Fruit fly (Drosophila melanogaster) whole organism, embryonic: Measurements from ENCODE around the gene kin17.

Experiments
- CG10565 ChIP-seq: fragments of 200-800 bp; sonication (Bioruptor generic); optimal IDR thresholded peaks from 3 replicates; lab custom pipeline; 2016; ENCODE audit warnings: missing biosample characterization, mild to moderate bottlenecking, missing genetic modification characterization
- CG10654 ChIP-seq: fragments of 200-800 bp; sonication (Bioruptor generic); optimal IDR thresholded peaks from 2 replicates; lab custom pipeline; 2016; ENCODE audit warnings: missing biosample characterization, missing genetic modification characterization
- CG11696 ChIP-seq: fragments of 200-800 bp; sonication (Bioruptor generic); IDR thresholded peaks from 2 replicates; pipeline ENCODE4 v1.3.6; 2022; ENCODE audit warnings: missing biosample characterization, missing genetic modification characterization
- CG14441 ChIP-seq: fragments of 200-800 bp; sonication (Bioruptor generic); IDR thresholded peaks from 2 replicates; pipeline ENCODE4 v1.3.6; 2022; ENCODE audit warnings: missing biosample characterization, missing genetic modification characterization
- CG15011 ChIP-seq: fragments of 200-800 bp; sonication (Bioruptor generic); optimal IDR thresholded peaks from 3 replicates; lab custom pipeline; 2018; ENCODE audit warnings: missing biosample characterization, mild to moderate bottlenecking, missing genetic modification characterization
- CG1647 ChIP-seq: fragments of 200-800 bp; sonication (Bioruptor generic); optimal IDR thresholded peaks from 3 replicates; lab custom pipeline; 2016; ENCODE audit warnings: missing biosample characterization, missing genetic modification characterization
- CG17186 ChIP-seq: fragments of 200-800 bp; sonication (Bioruptor generic); optimal IDR thresholded peaks from 3 replicates; lab custom pipeline; 2017; ENCODE audit warnings: missing biosample characterization, missing genetic modification reagents, missing genetic modification characterization
- CG17385 ChIP-seq: fragments of 200-800 bp; sonication (Bioruptor generic); optimal IDR thresholded peaks from 3 replicates; lab custom pipeline; 2018; ENCODE audit warnings: missing biosample characterization, mild to moderate bottlenecking, missing genetic modification characterization
- CG31441 ChIP-seq: fragments of 200-800 bp; sonication (Bioruptor generic); IDR thresholded peaks from 2 replicates; pipeline ENCODE4 v1.3.6; 2022; ENCODE audit warnings: missing biosample characterization, missing genetic modification characterization
- CG3163 ChIP-seq: fragments of 200-800 bp; sonication (Bioruptor generic); optimal IDR thresholded peaks from 3 replicates; lab custom pipeline; 2016; ENCODE audit warnings: missing biosample characterization, missing genetic modification characterization
- CG34224 ChIP-seq: fragments of 200-800 bp; sonication (Bioruptor generic); IDR thresholded peaks from 3 replicates; pipeline ENCODE4 v1.3.6; 2022; ENCODE audit warnings: missing biosample characterization, missing genetic modification characterization; ENCODE audit not compliant: partially characterized antibody
- CG34422 ChIP-seq: fragments of 200-800 bp; sonication (Bioruptor generic); IDR thresholded peaks from 3 replicates; pipeline ENCODE4 v1.3.6; 2022; ENCODE audit warnings: missing biosample characterization, missing genetic modification characterization
- CG3838 ChIP-seq: fragments of 200-800 bp; sonication (Bioruptor generic); optimal IDR thresholded peaks from 3 replicates; lab custom pipeline; 2016; ENCODE audit warnings: missing biosample characterization, missing genetic modification characterization
- CG3995 ChIP-seq: fragments of 200-800 bp; sonication (Bioruptor generic); optimal IDR thresholded peaks from 3 replicates; lab custom pipeline; 2016; ENCODE audit warnings: missing biosample characterization, missing genetic modification characterization
- CG4328 ChIP-seq: fragments of 200-800 bp; sonication (Bioruptor generic); optimal IDR thresholded peaks from 3 replicates; lab custom pipeline; 2017; ENCODE audit warnings: missing biosample characterization, missing genetic modification reagents, missing genetic modification characterization
- CG7271 ChIP-seq: fragments of 200-800 bp; sonication (Bioruptor generic); optimal IDR thresholded peaks from 2 replicates; lab custom pipeline; 2018; ENCODE audit warnings: missing biosample characterization, mild to moderate bottlenecking, missing genetic modification characterization, moderate library complexity
- CG8359 ChIP-seq: fragments of 200-800 bp; sonication (Bioruptor generic); optimal IDR thresholded peaks from 2 replicates; lab custom pipeline; 2017; ENCODE audit warnings: missing biosample characterization, mild to moderate bottlenecking, missing genetic modification characterization, borderline replicate concordance
- CG8944 ChIP-seq: fragments of 200-800 bp; sonication (Bioruptor generic); optimal IDR thresholded peaks from 3 replicates; lab custom pipeline; 2016; ENCODE audit warnings: missing biosample characterization, missing genetic modification characterization
- CG9797 ChIP-seq: fragments of 200-800 bp; sonication (Bioruptor generic); optimal IDR thresholded peaks from 3 replicates; lab custom pipeline; 2018; ENCODE audit warnings: missing biosample characterization, mild to moderate bottlenecking, missing genetic modification characterization
- CHES-1-like ChIP-seq: fragments of 200-800 bp; sonication (Bioruptor generic); optimal IDR thresholded peaks from 2 replicates; lab custom pipeline; 2016; ENCODE audit warnings: missing biosample characterization, missing genetic modification characterization
- Dbx ChIP-seq: fragments of 200-800 bp; sonication (Bioruptor generic); IDR thresholded peaks from 3 replicates; pipeline ENCODE4 v1.3.6; 2022; ENCODE audit warnings: missing biosample characterization, missing genetic modification characterization
- Dek ChIP-seq: fragments of 200-800 bp; sonication (Bioruptor generic); optimal IDR thresholded peaks from 3 replicates; lab custom pipeline; 2019; ENCODE audit warnings: missing biosample characterization, mild to moderate bottlenecking, missing genetic modification characterization, moderate library complexity
- Drgx ChIP-seq: fragments of 200-800 bp; sonication (Bioruptor generic); IDR thresholded peaks from 2 replicates; pipeline ENCODE4 v1.3.6; 2022; ENCODE audit warnings: missing biosample characterization, missing genetic modification characterization
- Fer2 ChIP-seq: fragments of 200-800 bp; sonication (Bioruptor generic); optimal IDR thresholded peaks from 2 replicates; lab custom pipeline; 2018; ENCODE audit warnings: missing biosample characterization, mild to moderate bottlenecking, missing genetic modification characterization, moderate library complexity
- Gsc ChIP-seq: fragments of 200-800 bp; sonication (Bioruptor generic); IDR thresholded peaks from 2 replicates; pipeline ENCODE4 v1.3.6; 2022; ENCODE audit warnings: missing biosample characterization, missing genetic modification characterization
- Hr3 ChIP-seq: fragments of 200-800 bp; sonication (Bioruptor generic); optimal IDR thresholded peaks from 3 replicates; lab custom pipeline; 2016; ENCODE audit warnings: missing biosample characterization, missing genetic modification characterization
- MBD-R2 ChIP-seq: fragments of 200-800 bp; sonication (Bioruptor generic); IDR thresholded peaks from 2 replicates; pipeline ENCODE4 v1.3.6; 2022; ENCODE audit warnings: missing biosample characterization, missing genetic modification characterization
- Max ChIP-seq: fragments of 200-800 bp; sonication (Bioruptor generic); optimal IDR thresholded peaks from 2 replicates; lab custom pipeline; 2016; ENCODE audit warnings: missing biosample characterization, mild to moderate bottlenecking, missing genetic modification characterization
- Meics ChIP-seq: fragments of 200-800 bp; sonication (Bioruptor generic); optimal IDR thresholded peaks from 2 replicates; lab custom pipeline; 2017; ENCODE audit warnings: missing biosample characterization, mild to moderate bottlenecking, missing genetic modification characterization
- Mrtf ChIP-seq: fragments of 200-800 bp; sonication (Bioruptor generic); IDR thresholded peaks from 3 replicates; pipeline ENCODE4 v1.3.6; 2022; ENCODE audit warnings: missing biosample characterization, missing genetic modification characterization
- Pdp1 ChIP-seq, 2 experiments: fragments of 200-800 bp; sonication (Bioruptor generic); optimal IDR thresholded peaks; 3 replicates each; lab custom pipeline; 2016; ENCODE audit warnings: missing biosample characterization in 2 of 2, missing genetic modification characterization in 2 of 2, mild to moderate bottlenecking in 1 of 2, moderate library complexity in 1 of 2
- TFAM ChIP-seq: fragments of 200-800 bp; sonication (Bioruptor generic); optimal IDR thresholded peaks from 2 replicates; lab custom pipeline; 2017; ENCODE audit warnings: missing biosample characterization, missing genetic modification characterization, inconsistent platforms
- Xbp1 ChIP-seq: fragments of 200-800 bp; sonication (Bioruptor generic); optimal IDR thresholded peaks from 3 replicates; lab custom pipeline; 2016; ENCODE audit warnings: missing biosample characterization, mild to moderate bottlenecking, missing genetic modification characterization
- ato ChIP-seq: fragments of 200-800 bp; sonication (Bioruptor generic); IDR thresholded peaks from 2 replicates; pipeline ENCODE4 v1.3.6; 2022; ENCODE audit warnings: missing biosample characterization, missing genetic modification characterization; ENCODE audit not compliant: partially characterized antibody
- bbx ChIP-seq: fragments of 200-800 bp; sonication (Bioruptor generic); IDR thresholded peaks from 2 replicates; pipeline ENCODE4 v1.3.6; 2022; ENCODE audit warnings: missing biosample characterization, missing genetic modification characterization; ENCODE audit not compliant: partially characterized antibody
- bsh ChIP-seq, 2 experiments: fragments of 200-800 bp; sonication (Bioruptor generic); optimal IDR thresholded peaks; 2 replicates each; lab custom pipeline; 2017 to 2018; ENCODE audit warnings: mild to moderate bottlenecking in 2 of 2, missing biosample characterization in 2 of 2, missing genetic modification characterization in 2 of 2, moderate library complexity in 1 of 2
- cad ChIP-seq: fragments of >200 bp; optimal IDR thresholded peaks from 2 replicates; lab custom pipeline; 2017; ENCODE audit warnings: missing biosample characterization, missing genetic modification characterization
- ci ChIP-seq: fragments of 200-800 bp; sonication (Bioruptor generic); IDR thresholded peaks from 3 replicates; pipeline ENCODE4 v1.3.6; 2022; ENCODE audit warnings: missing biosample characterization, missing genetic modification characterization
- gfzf ChIP-seq: fragments of 200-800 bp; sonication (Bioruptor generic); optimal IDR thresholded peaks from 2 replicates; lab custom pipeline; 2016; ENCODE audit warnings: missing biosample characterization, mild to moderate bottlenecking, missing genetic modification characterization, moderate library complexity
- gsb-n ChIP-seq: fragments of 200-800 bp; sonication (Bioruptor generic); optimal IDR thresholded peaks from 3 replicates; lab custom pipeline; 2018; ENCODE audit warnings: missing biosample characterization, mild to moderate bottlenecking, missing genetic modification characterization
- insv ChIP-seq, 2 experiments: fragments of 200-800 bp; sonication (Bioruptor generic); optimal IDR thresholded peaks; 3 replicates each; lab custom pipeline; 2016 to 2018; ENCODE audit warnings: missing biosample characterization in 2 of 2, missing genetic modification characterization in 2 of 2
- knrl ChIP-seq: fragments of 200-800 bp; sonication (Bioruptor generic); IDR thresholded peaks from 3 replicates; pipeline ENCODE4 v1.3.6; 2022; ENCODE audit warnings: missing biosample characterization, missing genetic modification characterization; ENCODE audit not compliant: partially characterized antibody
- nom ChIP-seq: fragments of 200-800 bp; sonication (Bioruptor generic); optimal IDR thresholded peaks from 2 replicates; lab custom pipeline; 2017; ENCODE audit warnings: missing biosample characterization, missing genetic modification characterization, mild to moderate bottlenecking, moderate library complexity, missing genetic modification reagents
- onecut ChIP-seq: fragments of 200-800 bp; sonication (Bioruptor generic); IDR thresholded peaks from 2 replicates; pipeline ENCODE4 v1.3.6; 2022; ENCODE audit warnings: missing biosample characterization, missing genetic modification characterization
- row ChIP-seq: fragments of 200-800 bp; sonication (Bioruptor generic); IDR thresholded peaks from 3 replicates; pipeline ENCODE4 v1.3.6; 2022; ENCODE audit warnings: missing biosample characterization, missing genetic modification characterization
- sima ChIP-seq: fragments of 200-800 bp; sonication (Bioruptor generic); optimal IDR thresholded peaks from 2 replicates; lab custom pipeline; 2016; ENCODE audit warnings: missing biosample characterization, missing genetic modification characterization
- toy ChIP-seq: fragments of 200-800 bp; sonication (Bioruptor generic); IDR thresholded peaks from 2 replicates; pipeline ENCODE4 v1.3.6; 2022; ENCODE audit warnings: missing biosample characterization, missing genetic modification characterization
- unpg ChIP-seq: fragments of 200-800 bp; sonication (Bioruptor generic); optimal IDR thresholded peaks from 3 replicates; lab custom pipeline; 2018; ENCODE audit warnings: missing biosample characterization, mild to moderate bottlenecking, missing genetic modification characterization, moderate library complexity
- vvl ChIP-seq: fragments of 200-800 bp; sonication (Bioruptor generic); IDR thresholded peaks from 2 replicates; pipeline ENCODE4 v1.3.6; 2022; ENCODE audit warnings: missing biosample characterization, missing genetic modification characterization
- wor ChIP-seq: fragments of 200-800 bp; sonication (Bioruptor generic); IDR thresholded peaks from 2 replicates; pipeline ENCODE4 v1.3.6; 2022; ENCODE audit warnings: missing biosample characterization, missing genetic modification characterization

The kin17 gene

DNA sequence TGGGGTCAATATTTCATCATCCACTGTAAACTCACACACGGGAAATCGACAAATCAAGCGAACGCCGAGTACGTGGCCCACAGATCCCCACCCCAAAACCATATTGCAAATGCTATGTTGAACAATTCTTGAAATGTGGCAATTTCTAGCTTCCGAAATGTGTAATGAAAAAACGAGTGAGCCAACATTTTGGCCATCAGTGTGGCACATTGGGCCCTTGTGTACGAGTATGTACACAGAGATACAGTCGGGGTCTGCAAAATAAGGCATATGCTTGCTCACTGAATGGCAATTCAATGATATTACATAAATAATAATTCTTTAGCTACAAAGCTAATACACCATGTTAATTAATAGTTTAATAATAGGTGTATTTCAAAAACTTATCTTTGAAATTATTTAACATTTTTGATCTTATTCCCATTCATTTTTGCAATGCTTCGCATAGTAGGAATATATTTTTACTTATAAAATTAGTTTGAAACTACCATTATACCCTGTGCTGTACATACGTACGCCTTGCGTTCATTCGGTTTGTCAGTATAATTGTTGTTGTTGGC is 43.0 kb downstream of the kin17 start (continued):
- peak; percentile 50 for TF ChIP-seq CG3163 (GFP tag; lab: Kevin White, UChicago)
- no peak for TF ChIP-seq CG9797
- TF ChIP-seq Gsc (GFP tag; lab: Robert Waterston, UW) = no peak
- peak; percentile 89 for TF ChIP-seq CG15011 (GFP tag; lab: Kevin White, UChicago)
- peak; percentile 82 to 86 for TF ChIP-seq bsh (GFP tag; optimal IDR thresholded peaks at IDR 0.05; lab: Kevin White, UChicago)
- TF ChIP-seq CG17385 = peak; percentile 85
- TF ChIP-seq CG14441 (GFP tag; lab: Robert Waterston, UW) = peak; percentile 81
- TF ChIP-seq Meics (GFP tag; lab: Kevin White, UChicago) = peak; percentile 89
- TF ChIP-seq gfzf = no peak
- peak; percentile 83 for TF ChIP-seq CG10654
- peak; percentile 95 for TF ChIP-seq CG11696 (GFP tag; lab: Robert Waterston, UW)
- TF ChIP-seq Mrtf (GFP tag; lab: Robert Waterston, UW) = peak; percentile 78
- peak; percentile 55 for TF ChIP-seq CG3995 (GFP tag; lab: Kevin White, UChicago)
- peak; percentile 72 for TF ChIP-seq CG8359 (GFP tag; lab: Kevin White, UChicago)
- peak in 1 of 2 experiments; percentile 57 for TF ChIP-seq insv (GFP tag; optimal IDR thresholded peaks at IDR 0.05; lab: Kevin White, UChicago)
- peak; percentile 91 for TF ChIP-seq Xbp1 (GFP tag; lab: Kevin White, UChicago)
- peak; percentile 20 for TF ChIP-seq TFAM (GFP tag; lab: Kevin White, UChicago)
- peak; percentile 86 for TF ChIP-seq Dek (tag; lab: Kevin White, UChicago)
- TF ChIP-seq onecut = peak; percentile 79
- no peak for TF ChIP-seq CG10565 (GFP tag; lab: Kevin White, UChicago)
- no peak for TF ChIP-seq ato (GFP tag; lab: Robert Waterston, UW)
- peak; percentile 59 for TF ChIP-seq wor
- TF ChIP-seq CG4328 (GFP tag; lab: Kevin White, UChicago) = peak; percentile 87
- peak; percentile 14; the same call in 1 of the 3 replicates for TF ChIP-seq knrl (GFP tag; lab: Robert Waterston, UW)
- TF ChIP-seq sima = peak; percentile 49
- TF ChIP-seq CG7271 (tag; lab: Kevin White, UChicago) = no peak
- TF ChIP-seq CG1647 (GFP tag; lab: Kevin White, UChicago) = peak; percentile 75
- TF ChIP-seq CG8944 (GFP tag; lab: Kevin White, UChicago) = peak; percentile 72
- TF ChIP-seq row (GFP tag; lab: Robert Waterston, UW) = peak; percentile 94
- TF ChIP-seq Dbx (GFP tag; lab: Robert Waterston, UW) = peak; percentile 90
- no peak for TF ChIP-seq bbx
- TF ChIP-seq nom (GFP tag; lab: Kevin White, UChicago) = peak; percentile 78
- peak; percentile 86 for TF ChIP-seq Max
- TF ChIP-seq Fer2 (tag; lab: Kevin White, UChicago) = peak; percentile 78
- TF ChIP-seq CG17186 = peak; percentile 29
- TF ChIP-seq Hr3 (GFP tag; lab: Kevin White, UChicago) = peak; percentile 88
- peak; percentile 71 for TF ChIP-seq CHES-1-like (GFP tag; lab: Kevin White, UChicago)
- TF ChIP-seq CG3838 = peak; percentile 48
- TF ChIP-seq Drgx (GFP tag; lab: Robert Waterston, UW) = peak; percentile 92
- TF ChIP-seq ci (GFP tag; lab: Robert Waterston, UW) = peak; percentile 76
- TF ChIP-seq gsb-n (tag; lab: Kevin White, UChicago) = peak; percentile 76
- no peak for TF ChIP-seq cad (GFP tag; lab: Kevin White, UChicago)
- TF ChIP-seq toy (GFP tag; lab: Robert Waterston, UW) = peak; percentile 73
- TF ChIP-seq CG34224 = no peak
- peak; percentile 93 for TF ChIP-seq CG31441
- TF ChIP-seq MBD-R2 (GFP tag; lab: Robert Waterston, UW) = peak; percentile 60; the same call in 1 of the 2 replicates
- TF ChIP-seq Pdp1 (GFP tag; optimal IDR thresholded peaks at IDR 0.05; lab: Kevin White, UChicago) = peak; percentile 81 to 88
- TF ChIP-seq CG34422 (GFP tag; lab: Robert Waterston, UW) = peak; percentile 86
- TF ChIP-seq unpg = peak; percentile 88
- TF ChIP-seq vvl (GFP tag; lab: Robert Waterston, UW) = peak; percentile 90
